Fruit fly (Drosophila melanogaster) whole organism, embryonic: ENCODE results near the gene Prdm13.

Source experiments
- Antp ChIP-seq: fragments of 200-800 bp; sonication (Bioruptor generic); optimal IDR thresholded peaks from 3 replicates; lab custom pipeline; 2016; ENCODE audit warnings: missing biosample characterization, missing genetic modification characterization
- Atf6 ChIP-seq: fragments of 200-800 bp; sonication (Bioruptor generic); IDR thresholded peaks from 2 replicates; pipeline ENCODE4 v1.3.6; 2022; ENCODE audit warnings: missing biosample characterization, missing genetic modification characterization
- CG10267 ChIP-seq: fragments of 200-800 bp; sonication (Bioruptor generic); optimal IDR thresholded peaks from 2 replicates; lab custom pipeline; 2018; ENCODE audit warnings: missing biosample characterization, mild to moderate bottlenecking, missing genetic modification characterization, moderate library complexity
- CG11456 ChIP-seq: fragments of 200-800 bp; sonication (Bioruptor generic); IDR thresholded peaks from 3 replicates; pipeline ENCODE4 v1.3.6; 2022; ENCODE audit warnings: missing biosample characterization, missing genetic modification characterization
- CG12155 ChIP-seq: fragments of 200-800 bp; sonication (Bioruptor generic); optimal IDR thresholded peaks from 3 replicates; lab custom pipeline; 2016; ENCODE audit warnings: missing biosample characterization, missing genetic modification characterization
- CG13123 ChIP-seq: fragments of 200-800 bp; sonication (Bioruptor generic); optimal IDR thresholded peaks from 2 replicates; lab custom pipeline; 2016; ENCODE audit warnings: missing biosample characterization, missing genetic modification characterization
- CG13287 ChIP-seq: fragments of 200-800 bp; sonication (Bioruptor generic); IDR thresholded peaks from 2 replicates; pipeline ENCODE4 v1.3.6; 2022; ENCODE audit warnings: missing biosample characterization, missing genetic modification characterization; ENCODE audit not compliant: partially characterized antibody
- CG13424 ChIP-seq: fragments of 200-800 bp; sonication (Bioruptor generic); optimal IDR thresholded peaks from 2 replicates; lab custom pipeline; 2019; ENCODE audit warnings: missing biosample characterization, mild to moderate bottlenecking, missing genetic modification characterization, moderate library complexity
- CG14014 ChIP-seq: fragments of 200-800 bp; sonication (Bioruptor generic); IDR thresholded peaks from 2 replicates; pipeline ENCODE4 v1.3.6; 2022; ENCODE audit warnings: missing biosample characterization, missing genetic modification characterization
- CG15269 ChIP-seq: fragments of 200-800 bp; sonication (Bioruptor generic); optimal IDR thresholded peaks from 2 replicates; lab custom pipeline; 2018; ENCODE audit warnings: missing biosample characterization, mild to moderate bottlenecking, missing genetic modification characterization, moderate library complexity
- CG17802 ChIP-seq: fragments of 200-800 bp; sonication (Bioruptor generic); optimal IDR thresholded peaks from 2 replicates; lab custom pipeline; 2018; ENCODE audit warnings: missing biosample characterization, mild to moderate bottlenecking, missing genetic modification characterization, moderate library complexity
- CG2199 ChIP-seq: fragments of 200-800 bp; sonication (Bioruptor generic); IDR thresholded peaks from 3 replicates; pipeline ENCODE4 v1.3.6; 2022; ENCODE audit warnings: missing biosample characterization, missing genetic modification characterization
- CG3281 ChIP-seq: fragments of 200-800 bp; sonication (Bioruptor generic); optimal IDR thresholded peaks from 3 replicates; lab custom pipeline; 2017; ENCODE audit warnings: missing biosample characterization, mild to moderate bottlenecking, missing genetic modification characterization
- CG33213 ChIP-seq: fragments of 200-800 bp; sonication (Bioruptor generic); optimal IDR thresholded peaks from 3 replicates; lab custom pipeline; 2016; ENCODE audit warnings: missing biosample characterization, missing genetic modification characterization
- CG3407 ChIP-seq: fragments of 200-800 bp; sonication (Bioruptor generic); optimal IDR thresholded peaks from 2 replicates; lab custom pipeline; 2018; ENCODE audit warnings: missing biosample characterization, mild to moderate bottlenecking, missing genetic modification characterization
- CG34376 ChIP-seq: fragments of 200-800 bp; sonication (Bioruptor generic); optimal IDR thresholded peaks from 2 replicates; lab custom pipeline; 2018; ENCODE audit warnings: missing biosample characterization, mild to moderate bottlenecking, missing genetic modification characterization
- Hmr ChIP-seq: fragments of 200-800 bp; sonication (Bioruptor generic); optimal IDR thresholded peaks from 3 replicates; lab custom pipeline; 2017; ENCODE audit warnings: mild to moderate bottlenecking, missing biosample characterization, missing genetic modification reagents, missing genetic modification characterization
- Hr51 ChIP-seq, 2 experiments: fragments of 200-800 bp; sonication (Bioruptor generic); optimal IDR thresholded peaks; 2 replicates in 1 of 2; 3 replicates in 1 of 2; lab custom pipeline; 2016 to 2018; ENCODE audit warnings: missing biosample characterization in 2 of 2, missing genetic modification characterization in 2 of 2, mild to moderate bottlenecking in 1 of 2, moderate library complexity in 1 of 2
- Lhr ChIP-seq: fragments of 200-800 bp; sonication (Bioruptor generic); optimal IDR thresholded peaks from 3 replicates; lab custom pipeline; 2017; ENCODE audit warnings: mild to moderate bottlenecking, missing biosample characterization, missing genetic modification reagents, missing genetic modification characterization
- MBD-R2 ChIP-seq: fragments of 200-800 bp; sonication (Bioruptor generic); IDR thresholded peaks from 2 replicates; pipeline ENCODE4 v1.3.6; 2022; ENCODE audit warnings: missing biosample characterization, missing genetic modification characterization
- Mrtf ChIP-seq: fragments of 200-800 bp; sonication (Bioruptor generic); IDR thresholded peaks from 3 replicates; pipeline ENCODE4 v1.3.6; 2022; ENCODE audit warnings: missing biosample characterization, missing genetic modification characterization
- Neu2 ChIP-seq: fragments of 200-800 bp; sonication (Bioruptor generic); optimal IDR thresholded peaks from 3 replicates; lab custom pipeline; 2016; ENCODE audit warnings: missing biosample characterization, missing genetic modification characterization, borderline replicate concordance
- Nf-YB ChIP-seq: fragments of 200-800 bp; sonication (Bioruptor generic); optimal IDR thresholded peaks from 3 replicates; lab custom pipeline; 2019; ENCODE audit warnings: missing biosample characterization, mild to moderate bottlenecking, missing genetic modification characterization, moderate library complexity
- Poxn ChIP-seq: fragments of 200-800 bp; sonication (Bioruptor generic); IDR thresholded peaks from 2 replicates; pipeline ENCODE4 v1.3.6; 2022; ENCODE audit warnings: missing biosample characterization, missing genetic modification characterization
- Ptx1 ChIP-seq: fragments of 200-800 bp; sonication (Bioruptor generic); IDR thresholded peaks from 2 replicates; pipeline ENCODE4 v1.3.6; 2022; ENCODE audit warnings: missing biosample characterization, missing genetic modification characterization
- Sin3A ChIP-seq: fragments of >200 bp; optimal IDR thresholded peaks from 2 replicates; lab custom pipeline; 2018
- Six4 ChIP-seq: fragments of 200-800 bp; sonication (Bioruptor generic); optimal IDR thresholded peaks from 2 replicates; lab custom pipeline; 2016; ENCODE audit warnings: missing biosample characterization, missing genetic modification characterization
- ara ChIP-seq: fragments of 200-800 bp; sonication (Bioruptor generic); IDR thresholded peaks from 2 replicates; pipeline ENCODE4 v1.3.6; 2022; ENCODE audit warnings: missing biosample characterization, missing genetic modification characterization
- bcd ChIP-seq: fragments of 200-800 bp; sonication (Bioruptor generic); optimal IDR thresholded peaks from 2 replicates; lab custom pipeline; 2017; ENCODE audit warnings: missing biosample characterization, mild to moderate bottlenecking, missing genetic modification characterization
- ci ChIP-seq: fragments of 200-800 bp; sonication (Bioruptor generic); IDR thresholded peaks from 3 replicates; pipeline ENCODE4 v1.3.6; 2022; ENCODE audit warnings: missing biosample characterization, missing genetic modification characterization
- dm ChIP-seq: fragments of 200-800 bp; sonication (Bioruptor generic); optimal IDR thresholded peaks from 3 replicates; lab custom pipeline; 2016; ENCODE audit warnings: missing biosample characterization, missing genetic modification characterization
- dmrt11E ChIP-seq: fragments of 200-800 bp; sonication (Bioruptor generic); optimal IDR thresholded peaks from 3 replicates; lab custom pipeline; 2018; ENCODE audit warnings: missing biosample characterization, mild to moderate bottlenecking, missing genetic modification characterization, moderate library complexity
- esg ChIP-seq: fragments of 200-800 bp; sonication (Bioruptor generic); conservative IDR thresholded peaks from 2 replicates; pipeline ENCODE4 v1.3.6; 2022; ENCODE audit warnings: missing biosample characterization, missing genetic modification characterization
- exex ChIP-seq: fragments of 200-800 bp; sonication (Bioruptor generic); optimal IDR thresholded peaks from 4 replicates; lab custom pipeline; 2018; ENCODE audit warnings: missing biosample characterization, mild to moderate bottlenecking, missing genetic modification characterization, moderate library complexity
- ftz-f1 ChIP-seq: fragments of 200-800 bp; sonication (Bioruptor generic); optimal IDR thresholded peaks from 2 replicates; lab custom pipeline; 2016; ENCODE audit warnings: missing biosample characterization, missing genetic modification characterization
- fu2 ChIP-seq: fragments of 200-800 bp; sonication (Bioruptor generic); optimal IDR thresholded peaks from 2 replicates; lab custom pipeline; 2016; ENCODE audit warnings: missing biosample characterization, missing genetic modification characterization
- ind ChIP-seq: fragments of 200-800 bp; sonication (Bioruptor generic); optimal IDR thresholded peaks from 3 replicates; lab custom pipeline; 2016; ENCODE audit warnings: missing biosample characterization, missing genetic modification characterization
- jumu ChIP-seq: fragments of 200-800 bp; sonication (Bioruptor generic); optimal IDR thresholded peaks from 3 replicates; lab custom pipeline; 2016; ENCODE audit warnings: missing biosample characterization, missing genetic modification characterization
- ken ChIP-seq: fragments of 200-800 bp; sonication (Bioruptor generic); IDR thresholded peaks from 3 replicates; pipeline ENCODE4 v1.3.6; 2022; ENCODE audit warnings: missing biosample characterization, missing genetic modification characterization
- kni ChIP-seq: fragments of 200-800 bp; sonication (Bioruptor generic); optimal IDR thresholded peaks from 3 replicates; lab custom pipeline; 2017; ENCODE audit warnings: mild to moderate bottlenecking, missing biosample characterization, missing genetic modification reagents, missing genetic modification characterization
- otp ChIP-seq: fragments of 200-800 bp; sonication (Bioruptor generic); IDR thresholded peaks from 3 replicates; pipeline ENCODE4, ENCODE4 v1.3.6; 2022; ENCODE audit warnings: missing biosample characterization, missing genetic modification characterization
- phol ChIP-seq: fragments of 200-800 bp; sonication (Bioruptor generic); optimal IDR thresholded peaks from 3 replicates; lab custom pipeline; 2018; ENCODE audit warnings: missing biosample characterization, mild to moderate bottlenecking, missing genetic modification characterization, moderate library complexity
- pros ChIP-seq: fragments of 200-800 bp; sonication (Bioruptor generic); optimal IDR thresholded peaks from 3 replicates; lab custom pipeline; 2019; ENCODE audit warnings: missing biosample characterization, mild to moderate bottlenecking, missing genetic modification characterization, moderate library complexity
- ranshi ChIP-seq: fragments of 200-800 bp; sonication (Bioruptor generic); IDR thresholded peaks from 2 replicates; pipeline ENCODE4 v1.3.6; 2022; ENCODE audit warnings: missing biosample characterization, missing genetic modification characterization
- sd ChIP-seq: fragments of 200-800 bp; sonication (Bioruptor generic); optimal IDR thresholded peaks from 3 replicates; lab custom pipeline; 2018; ENCODE audit warnings: missing biosample characterization, mild to moderate bottlenecking, missing genetic modification characterization, moderate library complexity
- sna ChIP-seq: fragments of 200-800 bp; sonication (Bioruptor generic); IDR thresholded peaks from 2 replicates; pipeline ENCODE4 v1.3.6; 2022; ENCODE audit warnings: missing biosample characterization, missing genetic modification characterization; ENCODE audit not compliant: partially characterized antibody
- ssp ChIP-seq: fragments of 200-800 bp; sonication (Bioruptor generic); IDR thresholded peaks from 2 replicates; pipeline ENCODE4 v1.3.6; 2022; ENCODE audit warnings: missing biosample characterization, missing genetic modification characterization
- tx ChIP-seq: fragments of 200-800 bp; sonication (Bioruptor generic); optimal IDR thresholded peaks from 2 replicates; lab custom pipeline; 2016; ENCODE audit warnings: missing biosample characterization, missing genetic modification characterization
- yki ChIP-seq: fragments of >200 bp; optimal IDR thresholded peaks from 3 replicates; lab custom pipeline; 2018

Prdm13 gene

DNA sequence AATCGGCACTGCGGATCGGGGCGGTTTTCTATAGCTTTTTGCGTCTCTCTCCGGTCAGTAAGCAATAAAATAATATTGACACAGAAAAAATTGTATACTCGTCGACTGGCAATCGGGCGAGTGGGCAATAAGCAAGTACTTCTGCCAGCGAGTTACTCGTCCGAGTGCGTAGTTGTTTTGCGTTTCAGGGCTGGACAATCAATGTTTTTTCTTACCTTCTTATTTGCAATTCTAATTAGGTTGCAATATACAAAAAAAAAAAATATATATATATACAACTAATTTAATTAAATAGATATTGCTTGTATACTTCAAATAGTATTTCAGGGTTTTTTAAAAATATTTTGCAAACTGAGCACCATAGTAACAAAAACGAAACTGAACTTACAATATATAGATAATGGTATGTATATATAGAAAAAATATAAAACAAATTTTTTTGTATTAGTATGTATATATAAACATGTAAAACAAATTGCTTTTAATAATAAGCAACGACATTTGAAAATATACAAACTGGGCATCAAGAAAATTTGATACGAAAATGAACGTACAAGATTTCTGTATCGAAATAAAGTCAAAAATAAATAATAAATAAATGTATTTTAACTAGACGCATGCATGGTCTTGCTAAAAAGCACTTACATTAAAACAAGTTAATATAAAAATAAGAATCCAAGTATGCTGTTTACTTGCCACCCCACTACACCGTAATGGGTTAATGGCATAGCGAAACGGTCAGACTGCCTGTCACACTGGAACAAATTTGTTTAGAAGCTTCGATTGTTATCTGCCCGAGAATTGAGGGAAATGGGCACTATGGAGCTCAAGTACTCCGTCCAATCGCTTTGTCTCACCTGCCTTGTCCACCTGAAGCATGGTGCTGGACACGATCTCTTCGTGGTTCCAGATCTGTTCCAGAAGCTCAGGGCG lies 26.3 kb downstream of the Prdm13 start, which contains the start of the genes D19A and CG7386 (continued):
- TF ChIP-seq CG3281 (peak; percentile 38), ssp (GFP tag; lab: Robert Waterston, UW) (peak; percentile 18; the same call in 1 of the 2 replicates), kni (no peak), Antp (GFP tag; lab: Kevin White, UChicago) (peak; percentile 68), CG2199 (GFP tag; lab: Robert Waterston, UW) (0 out of 3 replicates have a peak, but pooled peaks have one; percentile 17), exex (tag; lab: Kevin White, UChicago) (no peak), CG33213 (GFP tag; lab: Kevin White, UChicago) (peak; percentile 38), pros (GFP tag; lab: Kevin White, UChicago) (no peak), Six4 (GFP tag; lab: Kevin White, UChicago) (no peak), ara (GFP tag; lab: Robert Waterston, UW) (peak; percentile 33; the same call in 1 of the 2 replicates), ken (GFP tag; lab: Robert Waterston, UW) (peak; percentile 59; the same call in 1 of the 3 replicates), CG13123 (no peak), CG3407 (GFP tag; lab: Kevin White, UChicago) (no peak), phol (tag; lab: Kevin White, UChicago) (peak; percentile 61), Ptx1 (GFP tag; lab: Robert Waterston, UW) (peak; percentile 67), jumu (GFP tag; lab: Kevin White, UChicago) (peak; percentile 37), CG14014 (GFP tag; lab: Robert Waterston, UW) (peak; percentile 63; the same call in 1 of the 2 replicates), MBD-R2 (GFP tag; lab: Robert Waterston, UW) (peak; percentile 92), Atf6 (peak; percentile 36; the same call in 1 of the 2 replicates), esg (GFP tag; lab: Robert Waterston, UW) (no peak; the same call in none of the 2 replicates), CG10267 (peak; percentile 47), CG15269 (tag; lab: Kevin White, UChicago) (peak; percentile 65), CG34376 (no peak), CG17802 (tag; lab: Kevin White, UChicago) (no peak), yki (lab: Kevin White, UChicago) (no peak), Hmr (GFP tag; lab: Kevin White, UChicago) (peak; percentile 53), Nf-YB (GFP tag; lab: Kevin White, UChicago) (peak; percentile 29), ftz-f1 (no peak), CG13287 (GFP tag; lab: Robert Waterston, UW) (peak; percentile 18; the same call in 1 of the 2 replicates), Poxn (no peak), Mrtf (GFP tag; lab: Robert Waterston, UW) (peak; percentile 68; the same call in 2 of the 3 replicates), otp (GFP tag; lab: Robert Waterston, UW) (no peak), Neu2 (GFP tag; lab: Kevin White, UChicago) (no peak), sd (tag; lab: Kevin White, UChicago) (no peak), ci (GFP tag; lab: Robert Waterston, UW) (peak; percentile 75), tx (GFP tag; lab: Kevin White, UChicago) (peak; percentile 1), bcd (GFP tag; lab: Kevin White, UChicago) (peak; percentile 34), Lhr (no peak), CG12155 (GFP tag; lab: Kevin White, UChicago) (peak; percentile 100), ranshi (GFP tag; lab: Robert Waterston, UW) (peak; percentile 53), fu2 (GFP tag; lab: Kevin White, UChicago) (peak; percentile 9), ind (GFP tag; lab: Kevin White, UChicago) (peak; percentile 57), dm (GFP tag; lab: Kevin White, UChicago) (no peak), Hr51 (GFP tag; optimal IDR thresholded peaks at IDR 0.05; lab: Kevin White, UChicago) (peak; percentile 17 to 49), Sin3A (lab: Kevin White, UChicago) (no peak), sna (0 out of 2 replicates have a peak, but pooled peaks have one; percentile 12), CG11456 (peak; percentile 78), dmrt11E (tag; lab: Kevin White, UChicago) (peak; percentile 50), CG13424 (tag; lab: Kevin White, UChicago) (peak; percentile 68)
